Fruit fly (Drosophila melanogaster): ENCODE measurements around the gene Sap47.

dm6 chr3R:16009030-16009429 lies 74.1 kb downstream of the Sap47 start, which contains the start of gene GATAe:
- TF ChIP-seq fd85E (GFP tag; optimal IDR thresholded peaks at IDR 0.05) = no peak
- no peak for TF ChIP-seq svp (GFP tag)
- TF ChIP-seq CG6854 (GFP tag; optimal IDR thresholded peaks at IDR 0.05) = no peak

All from whole organism, prepupa.